Fruit fly (Drosophila melanogaster) whole organism, embryonic: ENCODE results near the gene CG43163.

Source experiments
- B-H2 ChIP-seq: fragments of 200-800 bp; sonication (Bioruptor generic); optimal IDR thresholded peaks from 2 replicates; lab custom pipeline; 2018; ENCODE audit warnings: missing biosample characterization, mild to moderate bottlenecking, missing genetic modification characterization
- CG1024 ChIP-seq: fragments of 200-800 bp; sonication (Bioruptor generic); IDR thresholded peaks from 2 replicates; pipeline ENCODE4 v1.3.6; 2022; ENCODE audit warnings: missing biosample characterization, missing genetic modification characterization
- CG10366 ChIP-seq: fragments of 200-800 bp; sonication (Bioruptor generic); IDR thresholded peaks from 2 replicates; pipeline ENCODE4 v1.3.6; 2022; ENCODE audit warnings: missing biosample characterization, missing genetic modification characterization
- CG11247 ChIP-seq: fragments of 200-800 bp; sonication (Bioruptor generic); IDR thresholded peaks from 2 replicates; pipeline ENCODE4 v1.3.6; 2022; ENCODE audit warnings: missing biosample characterization, missing genetic modification characterization
- CG13424 ChIP-seq: fragments of 200-800 bp; sonication (Bioruptor generic); optimal IDR thresholded peaks from 2 replicates; lab custom pipeline; 2019; ENCODE audit warnings: missing biosample characterization, mild to moderate bottlenecking, missing genetic modification characterization, moderate library complexity
- CG17385 ChIP-seq: fragments of 200-800 bp; sonication (Bioruptor generic); optimal IDR thresholded peaks from 3 replicates; lab custom pipeline; 2018; ENCODE audit warnings: missing biosample characterization, mild to moderate bottlenecking, missing genetic modification characterization
- CG31441 ChIP-seq: fragments of 200-800 bp; sonication (Bioruptor generic); IDR thresholded peaks from 2 replicates; pipeline ENCODE4 v1.3.6; 2022; ENCODE audit warnings: missing biosample characterization, missing genetic modification characterization
- CG43689 ChIP-seq: fragments of 200-800 bp; sonication (Bioruptor generic); IDR thresholded peaks from 2 replicates; pipeline ENCODE4 v1.3.6; 2022; ENCODE audit warnings: missing biosample characterization, missing genetic modification characterization
- CG5245 ChIP-seq: fragments of 200-800 bp; sonication (Bioruptor generic); optimal IDR thresholded peaks from 3 replicates; lab custom pipeline; 2016; ENCODE audit warnings: missing biosample characterization, missing genetic modification characterization
- CG8478 ChIP-seq: fragments of >200 bp; optimal IDR thresholded peaks from 2 replicates; lab custom pipeline; 2018
- CG8944 ChIP-seq: fragments of 200-800 bp; sonication (Bioruptor generic); optimal IDR thresholded peaks from 3 replicates; lab custom pipeline; 2016; ENCODE audit warnings: missing biosample characterization, missing genetic modification characterization
- CG9215 ChIP-seq: fragments of 200-800 bp; sonication (Bioruptor generic); IDR thresholded peaks from 2 replicates; pipeline ENCODE4 v1.3.6; 2022; ENCODE audit warnings: missing biosample characterization, missing genetic modification characterization
- CG9817 ChIP-seq: fragments of 200-800 bp; sonication (Bioruptor generic); optimal IDR thresholded peaks from 2 replicates; lab custom pipeline; 2018; ENCODE audit warnings: missing biosample characterization, mild to moderate bottlenecking, missing genetic modification characterization, moderate library complexity
- Dip2 ChIP-seq: fragments of 200-800 bp; sonication (Bioruptor generic); IDR thresholded peaks from 2 replicates; pipeline ENCODE4 v1.3.6; 2022; ENCODE audit warnings: missing biosample characterization, missing genetic modification characterization
- Dip3 ChIP-seq: fragments of 200-800 bp; sonication (Bioruptor generic); optimal IDR thresholded peaks from 3 replicates; lab custom pipeline; 2016; ENCODE audit warnings: missing biosample characterization, missing genetic modification characterization
- Dll ChIP-seq: fragments of 200-800 bp; sonication (Bioruptor generic); IDR thresholded peaks from 4 replicates; pipeline ENCODE4 v1.3.6; 2022; ENCODE audit warnings: missing biosample characterization, missing genetic modification characterization; ENCODE audit not compliant: partially characterized antibody
- Doc3 ChIP-seq: fragments of 200-800 bp; sonication (Bioruptor generic); IDR thresholded peaks from 3 replicates; pipeline ENCODE4 v1.3.6; 2022; ENCODE audit warnings: missing biosample characterization, missing genetic modification characterization; ENCODE audit not compliant: partially characterized antibody
- Elba2 ChIP-seq: fragments of 200-800 bp; sonication (Bioruptor generic); optimal IDR thresholded peaks from 3 replicates; lab custom pipeline; 2016; ENCODE audit warnings: missing biosample characterization, missing genetic modification characterization
- Fer1 ChIP-seq: fragments of 200-800 bp; sonication (Bioruptor generic); optimal IDR thresholded peaks from 2 replicates; lab custom pipeline; 2017; ENCODE audit warnings: missing biosample characterization, mild to moderate bottlenecking, missing genetic modification characterization
- Hmr ChIP-seq: fragments of 200-800 bp; sonication (Bioruptor generic); optimal IDR thresholded peaks from 3 replicates; lab custom pipeline; 2017; ENCODE audit warnings: mild to moderate bottlenecking, missing biosample characterization, missing genetic modification reagents, missing genetic modification characterization
- Lim3 ChIP-seq: fragments of 200-800 bp; sonication (Bioruptor generic); IDR thresholded peaks from 2 replicates; pipeline ENCODE4 v1.3.6; 2022; ENCODE audit warnings: missing biosample characterization, missing genetic modification characterization
- Med ChIP-seq: fragments of 200-800 bp; sonication (Bioruptor generic); peaks from one replicate; lab custom pipeline; 2016; ENCODE audit warnings: missing biosample characterization, missing genetic modification characterization, mild to moderate bottlenecking, inconsistent platforms, moderate library complexity
- Mes4 ChIP-seq: fragments of 200-800 bp; sonication (Bioruptor generic); optimal IDR thresholded peaks from 2 replicates; lab custom pipeline; 2016; ENCODE audit warnings: missing biosample characterization, missing genetic modification characterization
- Optix ChIP-seq: fragments of 200-800 bp; sonication (Bioruptor generic); IDR thresholded peaks from 3 replicates; pipeline ENCODE4 v1.3.6; 2022; ENCODE audit warnings: missing biosample characterization, missing genetic modification characterization
- Ravus ChIP-seq: fragments of 200-800 bp; sonication (Bioruptor generic); IDR thresholded peaks from 2 replicates; pipeline ENCODE4 v1.3.6; 2022; ENCODE audit warnings: missing biosample characterization, missing genetic modification characterization
- Sry-δ ChIP-seq: fragments of 200-800 bp; sonication (Bioruptor generic); optimal IDR thresholded peaks from 2 replicates; lab custom pipeline; 2016; ENCODE audit warnings: missing biosample characterization, missing genetic modification characterization
- aop ChIP-seq: fragments of 200-800 bp; sonication (Bioruptor generic); IDR thresholded peaks from 2 replicates; pipeline ENCODE4 v1.3.6; 2022; ENCODE audit warnings: missing biosample characterization, missing genetic modification characterization
- ara ChIP-seq: fragments of 200-800 bp; sonication (Bioruptor generic); IDR thresholded peaks from 2 replicates; pipeline ENCODE4 v1.3.6; 2022; ENCODE audit warnings: missing biosample characterization, missing genetic modification characterization
- bcd ChIP-seq: fragments of 200-800 bp; sonication (Bioruptor generic); optimal IDR thresholded peaks from 2 replicates; lab custom pipeline; 2017; ENCODE audit warnings: missing biosample characterization, mild to moderate bottlenecking, missing genetic modification characterization
- cas ChIP-seq: fragments of 200-800 bp; sonication (Bioruptor generic); IDR thresholded peaks from 2 replicates; pipeline ENCODE4 v1.3.6; 2022; ENCODE audit warnings: missing biosample characterization, missing genetic modification characterization
- cg ChIP-seq: fragments of 200-800 bp; sonication (Bioruptor generic); optimal IDR thresholded peaks from 3 replicates; lab custom pipeline; 2019; ENCODE audit warnings: missing biosample characterization, mild to moderate bottlenecking, missing genetic modification characterization, moderate library complexity
- chif ChIP-seq, 2 experiments: fragments of 200-800 bp; sonication (Bioruptor generic); optimal IDR thresholded peaks; 3 replicates each; lab custom pipeline; 2016; ENCODE audit warnings: missing biosample characterization in 2 of 2, missing genetic modification characterization in 2 of 2
- danr ChIP-seq: fragments of 200-800 bp; sonication (Bioruptor generic); IDR thresholded peaks from 2 replicates; pipeline ENCODE4 v1.3.6; 2022; ENCODE audit warnings: missing biosample characterization, missing genetic modification characterization
- dimm ChIP-seq: fragments of 200-800 bp; sonication (Bioruptor generic); IDR thresholded peaks from 2 replicates; pipeline ENCODE4 v1.3.6; 2022; ENCODE audit warnings: missing biosample characterization, missing genetic modification characterization
- dpn ChIP-seq, 2 experiments: fragments of 200-800 bp; sonication (Bioruptor generic); optimal IDR thresholded peaks; 3 replicates each; lab custom pipeline; 2016; ENCODE audit warnings: missing biosample characterization in 2 of 2, missing genetic modification characterization in 2 of 2
- eve ChIP-seq, 2 experiments: fragments of >200 bp; optimal IDR thresholded peaks; 2 replicates each; lab custom pipeline; 2017; ENCODE audit warnings: missing biosample characterization in 2 of 2, missing genetic modification characterization in 2 of 2
- gcm2 ChIP-seq: fragments of 200-800 bp; sonication (Bioruptor generic); optimal IDR thresholded peaks from 2 replicates; lab custom pipeline; 2016; ENCODE audit warnings: missing biosample characterization, missing genetic modification characterization
- gro ChIP-seq: fragments of 200-800 bp; sonication (Bioruptor generic); optimal IDR thresholded peaks from 2 replicates; lab custom pipeline; 2016; ENCODE audit warnings: missing biosample characterization, missing genetic modification characterization
- hb ChIP-seq: fragments of 200-800 bp; sonication (Bioruptor generic); IDR thresholded peaks from 3 replicates; pipeline ENCODE4 v1.3.6; 2022; ENCODE audit warnings: missing biosample characterization, missing genetic modification characterization; ENCODE audit not compliant: partially characterized antibody
- klu ChIP-seq: fragments of 200-800 bp; sonication (Bioruptor generic); IDR thresholded peaks from 2 replicates; pipeline ENCODE4 v1.3.6; 2022; ENCODE audit warnings: missing biosample characterization, missing genetic modification characterization
- mld ChIP-seq: fragments of 200-800 bp; sonication (Bioruptor generic); IDR thresholded peaks from 3 replicates; pipeline ENCODE4 v1.3.6; 2022; ENCODE audit warnings: missing biosample characterization, missing genetic modification characterization; ENCODE audit not compliant: partially characterized antibody
- nerfin-1 ChIP-seq: fragments of 200-800 bp; sonication (Bioruptor generic); optimal IDR thresholded peaks from 3 replicates; lab custom pipeline; 2019; ENCODE audit warnings: missing biosample characterization, mild to moderate bottlenecking, missing genetic modification characterization, moderate library complexity
- onecut ChIP-seq: fragments of 200-800 bp; sonication (Bioruptor generic); IDR thresholded peaks from 2 replicates; pipeline ENCODE4 v1.3.6; 2022; ENCODE audit warnings: missing biosample characterization, missing genetic modification characterization
- peb ChIP-seq: fragments of 200-800 bp; sonication (Bioruptor generic); IDR thresholded peaks from 2 replicates; pipeline ENCODE4 v1.3.6; 2022; ENCODE audit warnings: missing biosample characterization, missing genetic modification characterization
- slou ChIP-seq: fragments of 200-800 bp; sonication (Bioruptor generic); optimal IDR thresholded peaks from 3 replicates; lab custom pipeline; 2016; ENCODE audit warnings: missing biosample characterization, missing genetic modification characterization
- tio ChIP-seq: fragments of 200-800 bp; sonication (Bioruptor generic); optimal IDR thresholded peaks from 2 replicates; lab custom pipeline; 2017; ENCODE audit warnings: missing biosample characterization, missing genetic modification characterization, inconsistent platforms
- trem ChIP-seq: fragments of 200-800 bp; optimal IDR thresholded peaks from 3 replicates; lab custom pipeline; 2019; ENCODE audit warnings: missing biosample characterization, mild to moderate bottlenecking, missing genetic modification characterization, moderate library complexity
- vnd ChIP-seq: fragments of 200-800 bp; sonication (Bioruptor generic); IDR thresholded peaks from 3 replicates; pipeline ENCODE4 v1.3.6; 2022; ENCODE audit warnings: missing biosample characterization, missing genetic modification characterization; ENCODE audit not compliant: partially characterized antibody
- vvl ChIP-seq: fragments of 200-800 bp; sonication (Bioruptor generic); IDR thresholded peaks from 2 replicates; pipeline ENCODE4 v1.3.6; 2022; ENCODE audit warnings: missing biosample characterization, missing genetic modification characterization
- zen ChIP-seq: fragments of 200-800 bp; sonication (Bioruptor generic); optimal IDR thresholded peaks from 3 replicates; lab custom pipeline; 2018; ENCODE audit warnings: missing biosample characterization, mild to moderate bottlenecking, missing genetic modification characterization, moderate library complexity

CG43163 gene

dm6 chr3L:8441745-8442575 is 65.0 kb downstream of the CG43163 start, which contains the start of gene Unr (continued):
- TF ChIP-seq dpn (GFP tag; optimal IDR thresholded peaks at IDR 0.05; lab: Kevin White, UChicago) (peak; percentile 83 to 86), Lim3 (GFP tag; lab: Robert Waterston, UW) (no peak), danr (GFP tag; lab: Robert Waterston, UW) (no peak), CG8478 (lab: Kevin White, UChicago) (no peak), klu (no peak; the same call in 1 of the 2 replicates), CG1024 (peak; percentile 72; the same call in 1 of the 2 replicates), CG11247 (peak; percentile 81), Mes4 (peak; percentile 69), zen (peak; percentile 30), eve (GFP tag; optimal IDR thresholded peaks at IDR 0.05; lab: Kevin White, UChicago) (no peak), cas (GFP tag; lab: Robert Waterston, UW) (peak; percentile 61; the same call in 1 of the 2 replicates), nerfin-1 (tag; lab: Kevin White, UChicago) (peak; percentile 40), CG10366 (peak; percentile 77), Fer1 (peak; percentile 81), Doc3 (no peak), Dip3 (GFP tag; lab: Kevin White, UChicago) (peak; percentile 84), CG13424 (tag; lab: Kevin White, UChicago) (peak; percentile 72), Ravus (peak; percentile 19), CG9215 (no peak), slou (GFP tag; lab: Kevin White, UChicago) (peak; percentile 69), ara (peak; percentile 62; the same call in 1 of the 2 replicates), mld (no peak), aop (GFP tag; lab: Robert Waterston, UW) (no peak), chif (GFP tag; optimal IDR thresholded peaks at IDR 0.05; lab: Kevin White, UChicago) (peak; percentile 58 to 74), CG9817 (peak; percentile 74), bcd (GFP tag; lab: Kevin White, UChicago) (peak; percentile 75), peb (GFP tag; lab: Robert Waterston, UW) (0 out of 2 replicates have a peak, but pooled peaks have one; percentile 38), B-H2 (GFP tag; lab: Kevin White, UChicago) (peak; percentile 91), Hmr (peak; percentile 83), gcm2 (GFP tag; lab: Kevin White, UChicago) (peak; percentile 49), gro (GFP tag; lab: Kevin White, UChicago) (peak; percentile 89), trem (tag; lab: Kevin White, UChicago) (peak; percentile 63), CG8944 (GFP tag; lab: Kevin White, UChicago) (peak; percentile 72), Dip2 (no peak), Med (peak; percentile 99), vvl (GFP tag; lab: Robert Waterston, UW) (peak; percentile 94), vnd (GFP tag; lab: Robert Waterston, UW) (no peak), CG43689 (GFP tag; lab: Robert Waterston, UW) (no peak; the same call in 1 of the 2 replicates), onecut (peak; percentile 86), CG31441 (GFP tag; lab: Robert Waterston, UW) (peak; percentile 73), cg (GFP tag; lab: Kevin White, UChicago) (peak; percentile 97), Elba2 (GFP tag; lab: Kevin White, UChicago) (peak; percentile 96), Sry-δ (peak; percentile 36), tio (GFP tag; lab: Kevin White, UChicago) (peak; percentile 58), Dll (GFP tag; lab: Robert Waterston, UW) (no peak), dimm (peak; percentile 31; the same call in 1 of the 2 replicates), Optix (GFP tag; lab: Robert Waterston, UW) (no peak; the same call in 1 of the 3 replicates), CG5245 (GFP tag; lab: Kevin White, UChicago) (peak; percentile 79), CG17385 (GFP tag; lab: Kevin White, UChicago) (peak; percentile 79), hb (GFP tag; lab: Robert Waterston, UW) (no peak)
